Worm (Caenorhabditis elegans) whole organism, L1 larva: ENCODE results near the gene gst-38.

Experiments used
- C04F5.9 ChIP-seq: sonication (generic microtip); optimal IDR thresholded peaks from 2 replicates; lab custom pipeline; 2016; ENCODE audit warnings: missing genetic modification characterization, missing compliant biosample characterization
- C34B4.2 ChIP-seq: sonication (generic microtip); optimal IDR thresholded peaks from 2 replicates; lab custom pipeline; 2017; ENCODE audit warnings: mild to moderate bottlenecking, missing genetic modification characterization, missing compliant biosample characterization
- F16B12.6 ChIP-seq: fragments of 150-350 bp; optimal IDR thresholded peaks from 2 replicates; lab custom pipeline; 2014; ENCODE audit warnings: missing biosample characterization, missing genetic modification characterization
- Y116A8C.19 ChIP-seq: sonication (generic microtip); optimal IDR thresholded peaks from 2 replicates; lab custom pipeline; 2016; ENCODE audit warnings: missing compliant biosample characterization, missing genetic modification characterization, borderline replicate concordance
- alr-1 ChIP-seq: fragments of 200-800 bp; sonication (Bioruptor generic); optimal IDR thresholded peaks from 2 replicates; lab custom pipeline; 2018; ENCODE audit warnings: borderline replicate concordance, mild to moderate bottlenecking, missing genetic modification characterization, missing compliant biosample characterization
- ceh-63 ChIP-seq: fragments of 200-800 bp; sonication (Bioruptor generic); optimal IDR thresholded peaks from 2 replicates; lab custom pipeline; 2018; ENCODE audit warnings: mild to moderate bottlenecking, missing genetic modification characterization, missing compliant biosample characterization
- ceh-8 ChIP-seq: fragments of 200-800 bp; sonication (Bioruptor generic); optimal IDR thresholded peaks from 2 replicates; lab custom pipeline; 2018; ENCODE audit warnings: mild to moderate bottlenecking, missing genetic modification characterization, moderate library complexity, missing compliant biosample characterization
- ceh-82 ChIP-seq, 3 experiments: fragments of 150-350 bp in 1 of 3; sonication (generic microtip) in 2 of 3; optimal IDR thresholded peaks; 2 replicates each; lab custom pipeline; 2014 to 2017; ENCODE audit warnings: missing biosample characterization in 3 of 3, missing genetic modification characterization in 3 of 3
- efl-1 ChIP-seq, 4 experiments: fragments of 150-350 bp; optimal IDR thresholded peaks in 3 of 4; peaks in 1 of 4; 1 replicate in 1 of 4; 2 replicates in 3 of 4; lab custom pipeline; 2014; ENCODE audit warnings: missing biosample characterization in 2 of 4, missing genetic modification characterization in 2 of 4, missing genetic modification reagents in 2 of 4
- elt-2 ChIP-seq: sonication (generic microtip); optimal IDR thresholded peaks from 2 replicates; lab custom pipeline; 2016; ENCODE audit warnings: missing genetic modification characterization, mild to moderate bottlenecking, inconsistent platforms, missing compliant biosample characterization, missing genetic modification reagents
- fkh-8 ChIP-seq: sonication (generic microtip); optimal IDR thresholded peaks from 2 replicates; lab custom pipeline; 2016; ENCODE audit warnings: mild to moderate bottlenecking, missing genetic modification characterization, missing compliant biosample characterization
- fos-1 ChIP-seq: fragments of 150-350 bp; optimal IDR thresholded peaks from 2 replicates; lab custom pipeline; 2014; ENCODE audit warnings: missing biosample characterization, missing genetic modification characterization
- lin-14 ChIP-seq: fragments of 200-800 bp; sonication (Bioruptor generic); optimal IDR thresholded peaks from 2 replicates; lab custom pipeline; 2018; ENCODE audit warnings: mild to moderate bottlenecking, missing genetic modification characterization, moderate library complexity, missing compliant biosample characterization
- lin-15B ChIP-seq: fragments of 150-350 bp; sonication (generic microtip); optimal IDR thresholded peaks from 3 replicates; lab custom pipeline; 2014; ENCODE audit warnings: missing biosample characterization, missing genetic modification characterization
- lir-3 ChIP-seq: sonication (generic microtip); optimal IDR thresholded peaks from 2 replicates; lab custom pipeline; 2016; ENCODE audit warnings: mild to moderate bottlenecking, missing genetic modification characterization, moderate library complexity, missing compliant biosample characterization; ENCODE audit not compliant: poor library complexity
- lsy-2 ChIP-seq, 2 experiments: fragments of 150-350 bp; optimal IDR thresholded peaks; 2 replicates each; lab custom pipeline; 2014; ENCODE audit warnings: missing biosample characterization in 2 of 2, missing genetic modification characterization in 2 of 2
- mef-2 ChIP-seq: fragments of 150-350 bp; optimal IDR thresholded peaks from 2 replicates; lab custom pipeline; 2014; ENCODE audit warnings: missing biosample characterization, missing genetic modification characterization
- mep-1 ChIP-seq: fragments of 150-350 bp; optimal IDR thresholded peaks from 2 replicates; lab custom pipeline; 2014; ENCODE audit warnings: missing biosample characterization, missing genetic modification characterization
- nhr-11 ChIP-seq: fragments of 150-350 bp; optimal IDR thresholded peaks from 2 replicates; lab custom pipeline; 2014; ENCODE audit warnings: missing biosample characterization, missing genetic modification characterization
- nhr-19 ChIP-seq: fragments of 200-800 bp; sonication (Bioruptor generic); conservative IDR thresholded peaks from 2 replicates; pipeline ENCODE4 v1.3.6; 2022; ENCODE audit warnings: missing genetic modification characterization, missing compliant biosample characterization
- nhr-20 ChIP-seq: sonication (generic microtip); optimal IDR thresholded peaks from 2 replicates; lab custom pipeline; 2016; ENCODE audit warnings: mild to moderate bottlenecking, missing genetic modification characterization, missing compliant biosample characterization
- nhr-76 ChIP-seq: sonication (generic microtip); optimal IDR thresholded peaks from 2 replicates; lab custom pipeline; 2017; ENCODE audit warnings: missing biosample characterization, missing genetic modification characterization
- nhr-77 ChIP-seq: fragments of 150-350 bp; optimal IDR thresholded peaks from 2 replicates; lab custom pipeline; 2014; ENCODE audit warnings: missing biosample characterization, missing genetic modification characterization
- nhr-84 ChIP-seq: sonication (generic microtip); optimal IDR thresholded peaks from 2 replicates; lab custom pipeline; 2017; ENCODE audit warnings: missing biosample characterization, missing genetic modification characterization
- nhr-85 ChIP-seq: sonication (generic microtip); peaks from one replicate; lab custom pipeline; 2016; ENCODE audit warnings: missing genetic modification characterization, inconsistent platforms, missing compliant biosample characterization
- pag-3 ChIP-seq: sonication (generic microtip); optimal IDR thresholded peaks from 2 replicates; lab custom pipeline; 2017; ENCODE audit warnings: missing genetic modification characterization, mild to moderate bottlenecking, missing compliant biosample characterization, antibody characterized with exemption, borderline replicate concordance; ENCODE audit not compliant: insufficient read depth
- snu-23 ChIP-seq: sonication (generic microtip); optimal IDR thresholded peaks from 2 replicates; lab custom pipeline; 2016; ENCODE audit warnings: missing genetic modification characterization, missing compliant biosample characterization
- sox-4 ChIP-seq: sonication (generic microtip); optimal IDR thresholded peaks from 2 replicates; lab custom pipeline; 2016; ENCODE audit warnings: missing genetic modification characterization, missing compliant biosample characterization
- tlp-1 ChIP-seq: fragments of 150-350 bp; optimal IDR thresholded peaks from 2 replicates; lab custom pipeline; 2014; ENCODE audit warnings: missing biosample characterization, missing genetic modification characterization
- unc-130 ChIP-seq: fragments of 150-350 bp; optimal IDR thresholded peaks from 2 replicates; lab custom pipeline; 2017; ENCODE audit warnings: missing biosample characterization, missing genetic modification characterization, inconsistent platforms
- unc-62 ChIP-seq: fragments of 150-350 bp; optimal IDR thresholded peaks from 2 replicates; lab custom pipeline; 2014; ENCODE audit warnings: missing biosample characterization, missing genetic modification reagents, missing genetic modification characterization
- unc-98 ChIP-seq: fragments of 200-800 bp; sonication (Bioruptor generic); IDR thresholded peaks from 2 replicates; pipeline ENCODE4 v1.3.6; 2022; ENCODE audit warnings: missing genetic modification characterization, missing compliant biosample characterization
- zag-1 ChIP-seq: fragments of 150-350 bp; optimal IDR thresholded peaks from 2 replicates; lab custom pipeline; 2014; ENCODE audit warnings: missing biosample characterization, missing genetic modification characterization

Gene gst-38

DNA sequence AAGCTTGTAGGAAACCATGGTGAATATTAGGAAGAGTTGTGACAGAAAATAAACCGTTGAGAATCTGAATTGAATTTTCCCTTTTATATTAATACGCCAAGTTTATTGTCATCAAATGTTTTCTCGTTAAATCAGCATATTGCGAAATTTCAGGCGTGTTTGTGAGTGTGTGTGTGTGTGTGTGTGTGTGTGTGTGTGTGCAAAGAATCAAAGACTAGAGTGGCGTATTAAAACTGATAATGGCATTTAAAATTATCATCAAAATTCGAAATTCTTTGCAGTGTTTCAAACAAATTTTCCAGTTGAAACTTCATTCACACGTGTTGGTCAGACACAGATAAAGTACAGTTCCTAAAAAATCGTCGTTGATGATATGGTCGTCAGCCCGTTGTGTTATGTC is at the start of gene gst-38:
TSS of gene gst-38 (minus strand) at position 152 of the 400 bp plus-strand sequence.
- peak; percentile 85 for TF ChIP-seq elt-2
- TF ChIP-seq unc-98 = no peak

DNA sequence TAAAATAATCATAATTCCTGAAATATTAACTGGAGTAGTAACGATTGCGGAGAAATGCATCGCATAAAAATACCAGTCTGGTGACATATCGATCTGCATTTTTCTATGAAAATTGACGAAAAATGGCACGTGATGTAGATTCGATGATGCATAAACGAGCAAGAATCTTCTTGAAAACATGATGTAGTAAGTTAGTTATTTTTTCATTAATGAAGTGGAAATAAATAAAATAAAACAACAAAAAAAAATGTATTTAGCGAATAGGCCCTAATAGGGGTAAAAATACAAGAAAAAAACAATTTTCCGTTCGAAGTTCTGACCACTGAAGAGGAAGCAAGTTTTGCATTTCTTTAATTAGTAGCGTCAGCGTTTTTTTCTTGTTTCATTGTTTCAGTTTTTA is 49.2 kb upstream of the gst-38 start, which contains the start of gene sri-2:
TSS of gene sri-2 (minus strand) at position 101 of the 400 bp plus-strand sequence.
- no peak for TF ChIP-seq C04F5.9
- TF ChIP-seq fkh-8 (tag; lab: Kevin White, UChicago) = peak; percentile 39
- no peak for TF ChIP-seq C34B4.2 (tag; lab: Kevin White, UChicago)
- TF ChIP-seq ceh-82 (tag; optimal IDR thresholded peaks at IDR 0.05; lab: Kevin White, UChicago) = no peak
- TF ChIP-seq nhr-11 = no peak

DNA sequence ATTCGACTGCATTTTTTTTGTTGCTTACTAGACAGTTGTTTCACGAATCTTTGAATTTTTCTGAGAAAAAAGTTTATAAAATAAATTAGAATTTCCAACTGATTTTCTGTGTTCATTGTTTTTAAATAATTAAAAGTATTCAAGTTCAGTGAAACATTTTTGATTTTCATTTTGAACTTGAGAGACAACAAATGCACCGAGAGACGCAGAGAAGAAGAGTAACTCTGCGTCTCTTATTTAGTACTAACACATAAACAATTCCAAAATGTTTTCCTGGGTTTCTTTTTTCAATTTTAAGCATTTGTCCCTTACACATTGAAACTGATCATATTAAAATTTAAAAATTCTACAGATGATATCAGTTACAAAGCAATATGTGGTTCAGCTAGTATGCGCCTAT is 43.6 kb upstream of the gst-38 start:
- TF ChIP-seq zag-1 = no peak
- no peak for TF ChIP-seq sox-4 (tag; lab: Kevin White, UChicago)
- peak; percentile 53 for TF ChIP-seq nhr-20
- peak; percentile 35 to 41 for TF ChIP-seq efl-1 (optimal IDR thresholded peaks at IDR 0.05; lab: Kevin White, UChicago)
- peak in 1 of 2 experiments; percentile 82 for TF ChIP-seq efl-1 (GFP tag; optimal IDR thresholded peaks at IDR 0.05 in 1 of 2; lab: Kevin White, UChicago)
- peak; percentile 8 for TF ChIP-seq mep-1 (tag; lab: Kevin White, UChicago)
- peak; percentile 87 for TF ChIP-seq nhr-85 (tag; lab: Kevin White, UChicago)
- TF ChIP-seq lin-14 (GFP tag; lab: Kevin White, UChicago) = peak; percentile 55
- TF ChIP-seq lsy-2 (tag; optimal IDR thresholded peaks at IDR 0.05; lab: Kevin White, UChicago) = peak; percentile 13 to 14

DNA sequence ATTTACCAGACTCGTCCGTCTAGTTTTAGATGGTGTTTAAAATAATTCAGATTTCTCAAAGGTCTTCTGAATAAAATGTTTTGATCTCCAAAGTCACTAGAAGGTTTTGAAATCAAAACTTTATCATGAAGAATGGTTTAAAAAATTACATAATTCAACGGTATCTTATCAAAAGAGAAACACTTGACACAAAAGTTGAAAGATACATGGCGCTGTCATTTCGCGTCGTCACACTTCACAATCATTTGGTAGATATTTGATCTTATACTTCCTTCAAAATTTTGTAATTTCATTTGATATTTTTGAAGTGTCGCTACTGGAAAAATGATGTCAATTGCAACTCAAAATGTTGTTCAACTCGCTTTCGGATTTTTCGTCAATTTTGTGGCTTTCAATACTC is 41.2 kb upstream of the gst-38 start, which contains the start of gene F36G9.3:
TSS of gene F36G9.3 (plus strand) at position 301 of the 400 bp plus-strand sequence.
- no peak for TF ChIP-seq mef-2
- no peak for TF ChIP-seq unc-130 (tag; lab: Kevin White, UChicago)
- no peak for TF ChIP-seq nhr-19 (GFP tag; lab: Robert Waterston, UW)
- no peak for TF ChIP-seq nhr-77 (tag; lab: Kevin White, UChicago)
- no peak for TF ChIP-seq ceh-63 (GFP tag; lab: Kevin White, UChicago)

DNA sequence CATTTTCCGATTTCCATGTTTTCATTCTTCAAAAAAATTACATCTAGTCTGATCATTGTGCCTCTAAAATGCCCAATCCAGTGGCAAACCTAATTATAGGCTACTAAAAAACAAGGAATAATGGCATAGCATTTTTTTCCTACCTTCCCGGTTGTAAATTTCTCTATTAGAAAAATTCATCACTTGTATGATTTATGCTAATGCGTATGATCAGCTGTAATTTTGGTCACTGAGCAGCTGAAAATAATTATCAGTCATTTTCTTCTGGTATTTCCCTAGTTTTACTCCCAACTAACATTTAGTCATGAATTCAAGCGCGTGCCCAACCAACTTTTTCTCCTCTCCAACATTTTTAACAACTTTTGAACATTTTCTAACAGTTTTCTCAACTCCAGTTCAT is 39.6 kb upstream of the gst-38 start, which contains the start of gene srh-186:
TSS of gene srh-186 (plus strand) at position 301 of the 400 bp plus-strand sequence.
- TF ChIP-seq fos-1 (tag; lab: Kevin White, UChicago) (no peak), pag-3 (tag; lab: Kevin White, UChicago) (no peak)

DNA sequence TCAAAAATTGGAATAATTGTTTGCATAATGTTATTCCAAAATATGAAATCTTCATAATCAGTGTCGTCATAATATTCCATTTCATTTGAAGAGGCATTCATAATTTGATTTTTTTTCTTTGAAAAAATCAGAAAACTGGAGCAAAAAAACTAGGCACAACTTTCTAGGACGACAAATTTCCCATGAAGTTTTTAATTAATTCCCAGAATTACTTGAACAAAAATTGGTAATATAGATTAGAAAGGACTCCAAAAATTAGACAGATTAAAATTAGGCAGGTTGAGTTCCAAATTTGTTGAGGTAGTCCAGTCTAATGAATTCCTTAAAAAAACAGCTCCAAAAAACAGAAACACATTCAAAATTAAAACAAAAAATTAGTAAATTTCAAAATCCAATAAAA is 39.1 kb upstream of the gst-38 start, which contains the start of gene srw-57:
TSS of gene srw-57 (minus strand) at position 101 of the 400 bp plus-strand sequence.
- TF ChIP-seq alr-1 = no peak
- TF ChIP-seq nhr-84 (tag; lab: Kevin White, UChicago) = no peak
- no peak for TF ChIP-seq unc-62 (GFP tag; lab: Kevin White, UChicago)
- TF ChIP-seq F16B12.6 (tag; lab: Kevin White, UChicago) = no peak
- TF ChIP-seq nhr-11 = no peak
- TF ChIP-seq Y116A8C.19 (tag; lab: Kevin White, UChicago) = no peak
- no peak for TF ChIP-seq ceh-8 (GFP tag; lab: Kevin White, UChicago)
- TF ChIP-seq mef-2 = no peak
- TF ChIP-seq lir-3 (tag; lab: Kevin White, UChicago) = no peak
- TF ChIP-seq lin-15B (tag; lab: Kevin White, UChicago) = no peak
- TF ChIP-seq nhr-85 (tag; lab: Kevin White, UChicago) = no peak
- TF ChIP-seq snu-23 = no peak
- no peak for TF ChIP-seq tlp-1
- no peak for TF ChIP-seq efl-1 (optimal IDR thresholded peaks at IDR 0.05; lab: Kevin White, UChicago)
- TF ChIP-seq efl-1 (GFP tag; optimal IDR thresholded peaks at IDR 0.05 in 1 of 2; lab: Kevin White, UChicago) = no peak
- no peak for TF ChIP-seq mep-1 (tag; lab: Kevin White, UChicago)
- TF ChIP-seq nhr-76 (tag; lab: Kevin White, UChicago) = no peak
- no peak for TF ChIP-seq ceh-63 (GFP tag; lab: Kevin White, UChicago)
